Fruit fly (Drosophila melanogaster): ENCODE measurements around the gene Cyp6d5.

Cyp6d5 gene

dm6 chr3R:14016758-14017406, 12.1 kb upstream of the Cyp6d5 start (continued):
- TF ChIP-seq pan (optimal IDR thresholded peaks at IDR 0.05) (no peak), pan (GFP tag; optimal IDR thresholded peaks at IDR 0.05 in 1 of 2, IDR thresholded peaks at IDR 0.05 in 1 of 2) (peak in 1 of 2 experiments; percentile 69), CG17568 (GFP tag; optimal IDR thresholded peaks at IDR 0.05) (no peak), gem (tag; optimal IDR thresholded peaks at IDR 0.05) (peak; percentile 70), lola (GFP tag; optimal IDR thresholded peaks at IDR 0.05) (no peak), MBD-R2 (GFP tag; IDR thresholded peaks at IDR 0.05) (no peak), rib (GFP tag; IDR thresholded peaks at IDR 0.05) (no peak), CG14965 (GFP tag; optimal IDR thresholded peaks at IDR 0.05; ENCODE audit: borderline replicate concordance) (no peak), tin (GFP tag; optimal IDR thresholded peaks at IDR 0.05) (peak; percentile 47), en (GFP tag; optimal IDR thresholded peaks at IDR 0.05) (peak; percentile 3), Mad (GFP tag; optimal IDR thresholded peaks at IDR 0.05) (peak; percentile 8), br (optimal IDR thresholded peaks at IDR 0.05) (no peak), CG10321 (GFP tag; IDR thresholded peaks at IDR 0.05) (peak; percentile 33; the same call in 1 of the 2 replicates), Tbp (GFP tag; optimal IDR thresholded peaks at IDR 0.05) (no peak), CG5953 (GFP tag; IDR thresholded peaks at IDR 0.05) (peak; percentile 29; the same call in 1 of the 2 replicates), Mes4 (GFP tag; optimal IDR thresholded peaks at IDR 0.05) (peak; percentile 43), sug (tag; optimal IDR thresholded peaks at IDR 0.05) (peak; percentile 41), exex (tag; optimal IDR thresholded peaks at IDR 0.05) (peak; percentile 4), shn (GFP tag; optimal IDR thresholded peaks at IDR 0.05) (peak; percentile 66), ttk (GFP tag; IDR thresholded peaks at IDR 0.05) (peak; percentile 47; the same call in 1 of the 2 replicates), CG8944 (GFP tag; optimal IDR thresholded peaks at IDR 0.05) (peak; percentile 35), zen (tag; optimal IDR thresholded peaks at IDR 0.05) (no peak), NFAT (GFP tag; IDR thresholded peaks at IDR 0.05) (no peak), wdn (GFP tag; IDR thresholded peaks at IDR 0.05) (no peak), CG32532 (GFP tag; IDR thresholded peaks at IDR 0.05) (peak; percentile 25; the same call in 1 of the 2 replicates), CG8478 (optimal IDR thresholded peaks at IDR 0.05) (no peak), CG33213 (GFP tag; optimal IDR thresholded peaks at IDR 0.05) (no peak), H15 (GFP tag; IDR thresholded peaks at IDR 0.05) (0 out of 3 replicates have a peak, but pooled peaks have one; percentile 27), unc-4 (GFP tag; IDR thresholded peaks at IDR 0.05; ENCODE audit: partially characterized antibody) (no peak), fru (optimal IDR thresholded peaks at IDR 0.05) (no peak), CG8089 (GFP tag; optimal IDR thresholded peaks at IDR 0.05) (peak; percentile 55), CG6272 (GFP tag; IDR thresholded peaks at IDR 0.05) (no peak), Scr (GFP tag; IDR thresholded peaks at IDR 0.05; ENCODE audit: partially characterized antibody) (no peak), HHEX (GFP tag; optimal IDR thresholded peaks at IDR 0.05) (peak; percentile 55), lbe (GFP tag; optimal IDR thresholded peaks at IDR 0.05) (no peak), ssp (GFP tag; IDR thresholded peaks at IDR 0.05) (no peak), jigr1 (GFP tag; IDR thresholded peaks at IDR 0.05) (no peak), CrebB (tag; optimal IDR thresholded peaks at IDR 0.05) (no peak), CG11723 (GFP tag; optimal IDR thresholded peaks at IDR 0.05) (no peak), Nf-YB (GFP tag; optimal IDR thresholded peaks at IDR 0.05) (no peak), MTF-1 (GFP tag; optimal IDR thresholded peaks at IDR 0.05; ENCODE audit: borderline replicate concordance) (peak; percentile 33), CG2875 (GFP tag; optimal IDR thresholded peaks at IDR 0.05) (no peak), CG8281 (tag; optimal IDR thresholded peaks at IDR 0.05) (peak; percentile 41), lmd (GFP tag; IDR thresholded peaks at IDR 0.05) (peak; percentile 51; the same call in 1 of the 2 replicates), CG10431 (GFP tag; optimal IDR thresholded peaks at IDR 0.05) (no peak), CG34224 (GFP tag; IDR thresholded peaks at IDR 0.05; ENCODE audit: partially characterized antibody) (no peak), ab (GFP tag; optimal IDR thresholded peaks at IDR 0.05) (peak; percentile 61), CG6854 (GFP tag; optimal IDR thresholded peaks at IDR 0.05) (peak; percentile 22), CG10274 (GFP tag; optimal IDR thresholded peaks at IDR 0.05) (peak; percentile 68), CG7372 (GFP tag; IDR thresholded peaks at IDR 0.05) (peak; percentile 27; the same call in 1 of the 2 replicates), CG4282 (GFP tag; optimal IDR thresholded peaks at IDR 0.05) (peak; percentile 30)

All from whole organism, embryonic.